Worm (Caenorhabditis elegans) whole organism, L2 larva: ENCODE measurements around the gene agt-1.

Experiments
- C34F6.9 ChIP-seq: fragments of 150-350 bp; optimal IDR thresholded peaks from 2 replicates; lab custom pipeline; 2014; ENCODE audit warnings: missing biosample characterization, missing genetic modification characterization
- F13H6.1 ChIP-seq: sonication (generic microtip); optimal IDR thresholded peaks from 2 replicates; lab custom pipeline; 2016; ENCODE audit warnings: missing genetic modification characterization, missing compliant biosample characterization
- R02D3.7 ChIP-seq: fragments of 150-350 bp; optimal IDR thresholded peaks from 2 replicates; lab custom pipeline; 2014; ENCODE audit warnings: missing biosample characterization, missing genetic modification characterization
- Y55F3AM.14 ChIP-seq: fragments of 200-800 bp; sonication (Bioruptor generic); optimal IDR thresholded peaks from 2 replicates; lab custom pipeline; 2018; ENCODE audit warnings: mild to moderate bottlenecking, missing genetic modification characterization, missing compliant biosample characterization
- ZK546.5 ChIP-seq: sonication (generic microtip); optimal IDR thresholded peaks from 2 replicates; lab custom pipeline; 2017; ENCODE audit warnings: missing biosample characterization, missing genetic modification characterization
- alr-1 ChIP-seq: fragments of 150-350 bp; optimal IDR thresholded peaks from 2 replicates; lab custom pipeline; 2014; ENCODE audit warnings: missing biosample characterization, missing genetic modification characterization
- ama-1 ChIP-seq: fragments of 150-350 bp; optimal IDR thresholded peaks from 2 replicates; lab custom pipeline; 2018; ENCODE audit warnings: inconsistent platforms
- blmp-1 ChIP-seq: sonication (generic microtip); optimal IDR thresholded peaks from 2 replicates; lab custom pipeline; 2017; ENCODE audit warnings: missing genetic modification characterization, mild to moderate bottlenecking, missing compliant biosample characterization, antibody characterized with exemption, moderate library complexity; ENCODE audit not compliant: insufficient read depth
- ceh-16 ChIP-seq: fragments of 150-350 bp; optimal IDR thresholded peaks from 2 replicates; lab custom pipeline; 2014; ENCODE audit warnings: missing biosample characterization, missing genetic modification characterization
- crh-2 ChIP-seq: sonication (generic microtip); optimal IDR thresholded peaks from 2 replicates; lab custom pipeline; 2017; ENCODE audit warnings: missing biosample characterization, missing genetic modification characterization
- dmd-4 ChIP-seq: sonication (generic microtip); optimal IDR thresholded peaks from 2 replicates; lab custom pipeline; 2017; ENCODE audit warnings: missing biosample characterization, missing genetic modification characterization
- egl-27 ChIP-seq: sonication (generic microtip); optimal IDR thresholded peaks from 3 replicates; lab custom pipeline; 2017; ENCODE audit warnings: missing biosample characterization, missing genetic modification reagents, missing genetic modification characterization
- elt-1 ChIP-seq: fragments of 150-350 bp; optimal IDR thresholded peaks from 2 replicates; lab custom pipeline; 2014; ENCODE audit warnings: missing biosample characterization, missing genetic modification characterization
- elt-3 ChIP-seq: sonication (generic microtip); optimal IDR thresholded peaks from 2 replicates; lab custom pipeline; 2017; ENCODE audit warnings: missing biosample characterization, missing genetic modification characterization
- fos-1 ChIP-seq: fragments of 150-350 bp; optimal IDR thresholded peaks from 2 replicates; lab custom pipeline; 2014; ENCODE audit warnings: missing biosample characterization, missing genetic modification characterization
- gmeb-1 ChIP-seq: fragments of 150-350 bp; optimal IDR thresholded peaks from 2 replicates; lab custom pipeline; 2014; ENCODE audit warnings: missing biosample characterization, missing genetic modification characterization
- lin-13 ChIP-seq: fragments of 150-350 bp; optimal IDR thresholded peaks from 2 replicates; lab custom pipeline; 2014; ENCODE audit warnings: missing biosample characterization, missing genetic modification reagents, missing genetic modification characterization
- lin-39 ChIP-seq: fragments of 150-350 bp; optimal IDR thresholded peaks from 2 replicates; lab custom pipeline; 2014; ENCODE audit warnings: missing biosample characterization, missing genetic modification reagents, missing genetic modification characterization
- lsy-2 ChIP-seq, 2 experiments: fragments of 150-350 bp in 1 of 2; sonication (generic microtip) in 1 of 2; optimal IDR thresholded peaks; 2 replicates each; lab custom pipeline; 2014 to 2017; ENCODE audit warnings: missing biosample characterization in 2 of 2, missing genetic modification characterization in 2 of 2
- mab-5 ChIP-seq: fragments of 150-350 bp; optimal IDR thresholded peaks from 2 replicates; lab custom pipeline; 2014; ENCODE audit warnings: missing biosample characterization, missing genetic modification characterization
- mbf-1 ChIP-seq: sonication (generic microtip); optimal IDR thresholded peaks from 2 replicates; lab custom pipeline; 2017; ENCODE audit warnings: missing biosample characterization, missing genetic modification characterization
- mdl-1 ChIP-seq, 2 experiments: fragments of 150-350 bp in 1 of 2; sonication (generic microtip) in 1 of 2; optimal IDR thresholded peaks; 2 replicates each; lab custom pipeline; 2017; ENCODE audit warnings: missing biosample characterization in 2 of 2, missing genetic modification characterization in 2 of 2
- nhr-10 ChIP-seq: sonication (generic microtip); optimal IDR thresholded peaks from 2 replicates; lab custom pipeline; 2017; ENCODE audit warnings: missing biosample characterization, missing genetic modification characterization
- nhr-129 ChIP-seq: fragments of 150-350 bp; optimal IDR thresholded peaks from 2 replicates; lab custom pipeline; 2014; ENCODE audit warnings: missing biosample characterization, missing genetic modification characterization
- nhr-21 ChIP-seq: fragments of 150-350 bp; optimal IDR thresholded peaks from 2 replicates; lab custom pipeline; 2014; ENCODE audit warnings: missing biosample characterization, missing genetic modification characterization
- nhr-237 ChIP-seq: fragments of 150-350 bp; optimal IDR thresholded peaks from 2 replicates; lab custom pipeline; 2014; ENCODE audit warnings: missing biosample characterization, missing genetic modification characterization
- nhr-25 ChIP-seq: fragments of 150-350 bp; sonication (generic microtip); optimal IDR thresholded peaks from 3 replicates; lab custom pipeline; 2014; ENCODE audit warnings: missing biosample characterization, missing genetic modification characterization
- nhr-6 ChIP-seq: fragments of 150-350 bp; optimal IDR thresholded peaks from 2 replicates; lab custom pipeline; 2014; ENCODE audit warnings: missing biosample characterization, missing genetic modification characterization
- peb-1 ChIP-seq: fragments of 150-350 bp; optimal IDR thresholded peaks from 2 replicates; lab custom pipeline; 2014; ENCODE audit warnings: missing biosample characterization, missing genetic modification characterization
- sem-4 ChIP-seq: fragments of 150-350 bp; optimal IDR thresholded peaks from 2 replicates; lab custom pipeline; 2014; ENCODE audit warnings: missing biosample characterization, missing genetic modification reagents, missing genetic modification characterization
- skn-1 ChIP-seq: sonication (generic microtip); optimal IDR thresholded peaks from 2 replicates; lab custom pipeline; 2017; ENCODE audit warnings: missing biosample characterization, missing genetic modification characterization
- sma-3 ChIP-seq: sonication (generic microtip); optimal IDR thresholded peaks from 2 replicates; lab custom pipeline; 2016; ENCODE audit warnings: missing genetic modification reagents, missing genetic modification characterization, missing compliant biosample characterization
- sma-9 ChIP-seq, 2 experiments: fragments of 150-350 bp in 1 of 2; sonication (generic microtip) in 1 of 2; optimal IDR thresholded peaks; 2 replicates each; lab custom pipeline; 2014 to 2016; ENCODE audit warnings: missing genetic modification characterization in 2 of 2, mild to moderate bottlenecking in 1 of 2, missing biosample characterization in 1 of 2, missing compliant biosample characterization in 1 of 2, missing genetic modification reagents in 1 of 2, moderate library complexity in 1 of 2
- snpc-4 ChIP-seq: fragments of 150-350 bp; optimal IDR thresholded peaks from 2 replicates; lab custom pipeline; 2014; ENCODE audit warnings: missing biosample characterization, missing genetic modification characterization
- unc-39 ChIP-seq: fragments of 150-350 bp; optimal IDR thresholded peaks from 2 replicates; lab custom pipeline; 2014; ENCODE audit warnings: missing biosample characterization, missing genetic modification characterization
- unc-55 ChIP-seq: fragments of 150-350 bp; sonication (generic microtip); optimal IDR thresholded peaks from 3 replicates; lab custom pipeline; 2014; ENCODE audit warnings: missing biosample characterization, missing genetic modification reagents, missing genetic modification characterization
- zag-1 ChIP-seq: fragments of 150-350 bp; optimal IDR thresholded peaks from 2 replicates; lab custom pipeline; 2014; ENCODE audit warnings: missing biosample characterization, missing genetic modification characterization
- ztf-1 ChIP-seq: fragments of 200-800 bp; sonication (Bioruptor generic); conservative IDR thresholded peaks from 2 replicates; pipeline ENCODE4 v1.3.6; 2022; ENCODE audit warnings: missing genetic modification characterization, missing compliant biosample characterization
- ztf-11 ChIP-seq: sonication (generic microtip); optimal IDR thresholded peaks from 2 replicates; lab custom pipeline; 2017; ENCODE audit warnings: missing biosample characterization, missing genetic modification characterization
- ztf-4 ChIP-seq: fragments of 150-350 bp; optimal IDR thresholded peaks from 2 replicates; lab custom pipeline; 2014; ENCODE audit warnings: missing biosample characterization, missing genetic modification characterization

Gene agt-1

ce11 chrIV:13346078-13346477 is 23.1 kb downstream of the agt-1 start:
- TF ChIP-seq fos-1 (tag; lab: Kevin White, UChicago) (peak; percentile 73), nhr-21 (tag; lab: Kevin White, UChicago) (no peak), R02D3.7 (tag; lab: Kevin White, UChicago) (no peak), lin-39 (tag; lab: Kevin White, UChicago) (no peak), mdl-1 (tag; optimal IDR thresholded peaks at IDR 0.05; lab: Kevin White, UChicago) (no peak), mbf-1 (tag; lab: Kevin White, UChicago) (no peak), sma-9 (GFP tag; optimal IDR thresholded peaks at IDR 0.05; lab: Kevin White, UChicago) (peak; percentile 61), sma-9 (tag; optimal IDR thresholded peaks at IDR 0.05; lab: Kevin White, UChicago) (no peak), elt-3 (tag; lab: Kevin White, UChicago) (no peak), snpc-4 (tag; lab: Kevin White, UChicago) (no peak), C34F6.9 (tag; lab: Kevin White, UChicago) (no peak), egl-27 (tag; lab: Kevin White, UChicago) (no peak), Y55F3AM.14 (GFP tag; lab: Kevin White, UChicago) (no peak), ztf-4 (tag; lab: Kevin White, UChicago) (no peak), sem-4 (no peak), dmd-4 (no peak), nhr-6 (tag; lab: Kevin White, UChicago) (no peak), skn-1 (tag; lab: Kevin White, UChicago) (no peak), lsy-2 (tag; optimal IDR thresholded peaks at IDR 0.05; lab: Kevin White, UChicago) (no peak), unc-55 (GFP tag; lab: Kevin White, UChicago) (no peak), nhr-237 (tag; lab: Kevin White, UChicago) (no peak), nhr-10 (tag; lab: Kevin White, UChicago) (no peak), nhr-129 (tag; lab: Kevin White, UChicago) (peak; percentile 63), mab-5 (no peak), elt-1 (tag; lab: Kevin White, UChicago) (no peak), alr-1 (tag; lab: Kevin White, UChicago) (no peak), peb-1 (tag; lab: Kevin White, UChicago) (no peak), blmp-1 (tag; lab: Kevin White, UChicago) (no peak), zag-1 (tag; lab: Kevin White, UChicago) (no peak), F13H6.1 (tag; lab: Kevin White, UChicago) (peak; percentile 9), crh-2 (tag; lab: Kevin White, UChicago) (no peak), nhr-25 (tag; lab: Kevin White, UChicago) (no peak), ztf-11 (no peak), ztf-1 (no peak), sma-3 (GFP tag; lab: Kevin White, UChicago) (no peak), lin-13 (GFP tag; lab: Kevin White, UChicago) (no peak), ceh-16 (tag; lab: Kevin White, UChicago) (no peak), gmeb-1 (peak; percentile 13), ZK546.5 (tag; lab: Kevin White, UChicago) (no peak), ama-1 (lab: Kevin White, UChicago) (no peak)

- TF ChIP-seq unc-39 (tag; lab: Kevin White, UChicago) (no peak), egl-27 (tag; lab: Kevin White, UChicago) (no peak), nhr-6 (tag; lab: Kevin White, UChicago) (no peak), C34F6.9 (tag; lab: Kevin White, UChicago) (no peak), ztf-1 (no peak), snpc-4 (tag; lab: Kevin White, UChicago) (no peak), blmp-1 (tag; lab: Kevin White, UChicago) (no peak), elt-3 (tag; lab: Kevin White, UChicago) (no peak), alr-1 (tag; lab: Kevin White, UChicago) (no peak), lin-39 (tag; lab: Kevin White, UChicago) (no peak), nhr-10 (tag; lab: Kevin White, UChicago) (no peak), ceh-16 (tag; lab: Kevin White, UChicago) (no peak), nhr-21 (tag; lab: Kevin White, UChicago) (no peak), zag-1 (tag; lab: Kevin White, UChicago) (no peak), nhr-25 (tag; lab: Kevin White, UChicago) (no peak), ztf-11 (no peak), skn-1 (tag; lab: Kevin White, UChicago) (no peak)
Measured at ce11 chrIV:13342555-13342954, 26.7 kb downstream of the agt-1 start, which contains the start of gene W02A2.5. W02A2.5 (plus strand) TSS chrIV:13342855.
